Worm (Caenorhabditis elegans): Measurements from ENCODE around the gene B0334.20.

The B0334.20 gene

DNA sequence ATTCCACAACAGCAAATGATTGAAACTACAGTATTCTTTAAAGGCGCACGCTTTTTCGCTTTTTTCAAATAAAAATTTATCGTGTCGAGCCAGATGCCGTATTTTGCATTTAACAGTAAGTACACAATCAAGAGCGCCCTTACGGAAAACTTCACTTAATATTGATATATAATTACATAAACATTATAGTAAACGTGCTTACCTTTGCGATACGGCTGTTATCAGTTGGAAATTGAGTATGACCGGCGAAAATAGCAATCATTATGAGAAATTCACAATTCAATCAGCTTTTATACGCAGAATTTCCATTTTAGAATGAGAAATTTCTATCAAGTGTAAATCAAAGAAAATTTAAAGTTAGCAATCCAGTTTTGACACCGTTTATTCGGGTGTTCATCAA lies at the start of gene B0334.20:
B0334.20 (minus strand) TSS at position 262 of the 400 bp plus-strand sequence.
- TF ChIP-seq elt-2 (tag; optimal IDR thresholded peaks at IDR 0.05) = peak; percentile 44
- no peak for TF ChIP-seq hmg-11 (tag; optimal IDR thresholded peaks at IDR 0.05)
- no peak for TF ChIP-seq fkh-10 (GFP tag; optimal IDR thresholded peaks at IDR 0.05)

DNA sequence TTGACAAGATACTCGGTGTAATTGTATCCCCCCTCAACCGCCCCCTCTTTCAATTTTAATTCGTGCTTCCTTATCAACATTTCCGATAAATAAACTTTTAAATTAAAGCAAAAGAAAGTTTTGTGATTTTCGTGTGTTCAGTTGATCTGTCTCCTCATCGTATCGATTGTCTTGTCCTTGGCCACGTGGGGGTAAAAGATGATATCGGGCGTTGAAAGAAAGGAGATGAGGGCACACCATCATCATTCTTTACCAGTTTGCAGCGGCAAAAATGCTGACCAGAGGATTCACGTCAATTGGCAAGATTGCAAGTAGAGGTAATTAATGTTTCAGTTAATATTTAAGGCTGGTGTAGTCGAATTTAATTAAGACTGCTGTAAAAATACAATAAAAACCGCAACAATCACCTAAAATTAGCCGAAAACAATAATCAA lies 47.0 kb upstream of the B0334.20 start, which contains the start of gene F54D5.7:
F54D5.7 (plus strand) TSS at position 264 of the 434 bp plus-strand sequence.
- no peak for TF ChIP-seq nhr-67 (tag; optimal IDR thresholded peaks at IDR 0.05)
- peak; percentile 54 for TF ChIP-seq lsy-12 (tag; optimal IDR thresholded peaks at IDR 0.05)
- TF ChIP-seq hmg-11 (tag; optimal IDR thresholded peaks at IDR 0.05) = no peak
- no peak for TF ChIP-seq zag-1 (tag; optimal IDR thresholded peaks at IDR 0.05)
- peak; percentile 75 for TF ChIP-seq ceh-16 (tag; optimal IDR thresholded peaks at IDR 0.05)
- TF ChIP-seq nhr-237 (tag; optimal IDR thresholded peaks at IDR 0.05) = no peak
- TF ChIP-seq sea-2 (GFP tag; optimal IDR thresholded peaks at IDR 0.05) = no peak
- TF ChIP-seq nhr-28 (tag; optimal IDR thresholded peaks at IDR 0.05) = no peak
- TF ChIP-seq nfya-1 (tag; optimal IDR thresholded peaks at IDR 0.05; ENCODE audit: insufficient read depth) = peak; percentile 67
- TF ChIP-seq elt-3 (tag; optimal IDR thresholded peaks at IDR 0.05) = peak in 1 of 3 experiments; percentile 28
- peak; percentile 96 for TF ChIP-seq nhr-25 (tag; optimal IDR thresholded peaks at IDR 0.05)
- TF ChIP-seq ztf-11 (tag; optimal IDR thresholded peaks at IDR 0.05) = no peak
- peak; percentile 32 for TF ChIP-seq nhr-43 (tag; optimal IDR thresholded peaks at IDR 0.05; ENCODE audit: poor library complexity, severe bottlenecking)
- no peak for TF ChIP-seq fkh-10 (GFP tag; optimal IDR thresholded peaks at IDR 0.05)
- no peak for TF ChIP-seq pqm-1 (tag; optimal IDR thresholded peaks at IDR 0.05)
- peak; percentile 92 for TF ChIP-seq ztf-4 (tag; optimal IDR thresholded peaks at IDR 0.05)
- TF ChIP-seq ZK546.5 (tag; optimal IDR thresholded peaks at IDR 0.05) = no peak
- peak; percentile 65 for TF ChIP-seq tbx-2 (tag; optimal IDR thresholded peaks at IDR 0.05)
- TF ChIP-seq pha-4 (tag; optimal IDR thresholded peaks at IDR 0.05) = peak; percentile 52
- TF ChIP-seq aly-2 (tag; optimal IDR thresholded peaks at IDR 0.05) = no peak
- TF ChIP-seq egl-5 (tag; optimal IDR thresholded peaks at IDR 0.05) = peak; percentile 2
- TF ChIP-seq ceh-9 (tag; optimal IDR thresholded peaks at IDR 0.05) = no peak
- TF ChIP-seq mml-1 (tag; optimal IDR thresholded peaks at IDR 0.05) = no peak
- TF ChIP-seq snpc-4 (tag; optimal IDR thresholded peaks at IDR 0.05) = peak; percentile 39
- TF ChIP-seq nhr-77 (tag; optimal IDR thresholded peaks at IDR 0.05) = no peak
- no peak for TF ChIP-seq nhr-76 (tag; optimal IDR thresholded peaks at IDR 0.05)
- TF ChIP-seq fos-1 (tag; optimal IDR thresholded peaks at IDR 0.05) = peak; percentile 66
- peak; percentile 73 for TF ChIP-seq nhr-23 (tag; optimal IDR thresholded peaks at IDR 0.05)
- TF ChIP-seq skn-1 (tag; optimal IDR thresholded peaks at IDR 0.05) = peak; percentile 5
- TF ChIP-seq jun-1 (tag; optimal IDR thresholded peaks at IDR 0.05) = no peak
- TF ChIP-seq unc-62 (GFP tag; optimal IDR thresholded peaks at IDR 0.05) = peak; percentile 7
- no peak for TF ChIP-seq egl-27 (tag; optimal IDR thresholded peaks at IDR 0.05)
- no peak for TF ChIP-seq unc-39 (tag; optimal IDR thresholded peaks at IDR 0.05)
- TF ChIP-seq fkh-2 (tag; optimal IDR thresholded peaks at IDR 0.05) = no peak
- no peak for TF ChIP-seq lin-15B (tag; optimal IDR thresholded peaks at IDR 0.05)
- TF ChIP-seq ama-1 (optimal IDR thresholded peaks at IDR 0.05) = peak; percentile 100
- TF ChIP-seq eor-1 (tag; optimal IDR thresholded peaks at IDR 0.05) = no peak
- TF ChIP-seq ceh-82 (tag; optimal IDR thresholded peaks at IDR 0.05) = no peak
- peak; percentile 70 for TF ChIP-seq elt-2 (tag; optimal IDR thresholded peaks at IDR 0.05)
- TF ChIP-seq ceh-28 (tag; optimal IDR thresholded peaks at IDR 0.05) = peak; percentile 16
- no peak for TF ChIP-seq nhr-12 (tag; optimal IDR thresholded peaks at IDR 0.05)
- TF ChIP-seq elt-1 (tag; optimal IDR thresholded peaks at IDR 0.05) = peak; percentile 1
- TF ChIP-seq daf-12 (tag; optimal IDR thresholded peaks at IDR 0.05) = no peak
- TF ChIP-seq nhr-11 (tag; optimal IDR thresholded peaks at IDR 0.05) = no peak
- no peak for TF ChIP-seq R02D3.7 (tag; optimal IDR thresholded peaks at IDR 0.05)
- TF ChIP-seq lin-39 (tag; optimal IDR thresholded peaks at IDR 0.05) = peak; percentile 21
- TF ChIP-seq mdl-1 (tag; optimal IDR thresholded peaks at IDR 0.05) = peak; percentile 32
